Fruit fly (Drosophila melanogaster) whole organism, pupa: ENCODE results near the gene CG4572.

Experiments
- CG10348 ChIP-seq: fragments of 200-800 bp; sonication (Bioruptor generic); IDR thresholded peaks from 2 replicates; pipeline ENCODE4 v1.3.6; 2022; ENCODE audit warnings: missing biosample characterization, missing genetic modification characterization
- CG12605 ChIP-seq: fragments of 200-800 bp; sonication (Bioruptor generic); IDR thresholded peaks from 2 replicates; pipeline ENCODE4 v1.3.6; 2022; ENCODE audit warnings: missing biosample characterization, missing genetic modification characterization
- CG13204 ChIP-seq: fragments of 200-800 bp; sonication (Bioruptor generic); optimal IDR thresholded peaks from 2 replicates; lab custom pipeline; 2018; ENCODE audit warnings: missing biosample characterization, mild to moderate bottlenecking, missing genetic modification characterization, moderate library complexity
- CG14655 ChIP-seq: fragments of 200-800 bp; sonication (Bioruptor generic); optimal IDR thresholded peaks from 3 replicates; lab custom pipeline; 2017; ENCODE audit warnings: mild to moderate bottlenecking, missing biosample characterization, missing genetic modification reagents, missing genetic modification characterization
- CG15710 ChIP-seq: fragments of 200-800 bp; sonication (Bioruptor generic); optimal IDR thresholded peaks from 2 replicates; lab custom pipeline; 2018; ENCODE audit warnings: missing biosample characterization, mild to moderate bottlenecking, missing genetic modification characterization, moderate library complexity
- CG17806 ChIP-seq: fragments of 200-800 bp; sonication (Bioruptor generic); optimal IDR thresholded peaks from 2 replicates; lab custom pipeline; 2018; ENCODE audit warnings: missing biosample characterization, mild to moderate bottlenecking, missing genetic modification characterization, moderate library complexity
- CG32121 ChIP-seq: fragments of 200-800 bp; sonication (Bioruptor generic); IDR thresholded peaks from 2 replicates; pipeline ENCODE4 v1.3.6; 2022; ENCODE audit warnings: missing biosample characterization, missing genetic modification characterization
- CG34367 ChIP-seq: fragments of 200-800 bp; sonication (Bioruptor generic); optimal IDR thresholded peaks from 2 replicates; lab custom pipeline; 2018; ENCODE audit warnings: missing biosample characterization, mild to moderate bottlenecking, missing genetic modification characterization
- CG4496 ChIP-seq: fragments of 200-800 bp; sonication (Bioruptor generic); IDR thresholded peaks from 3 replicates; pipeline ENCODE4 v1.3.6; 2022; ENCODE audit warnings: missing biosample characterization, missing genetic modification characterization
- CG8159 ChIP-seq: fragments of 200-800 bp; sonication (Bioruptor generic); optimal IDR thresholded peaks from 3 replicates; lab custom pipeline; 2018; ENCODE audit warnings: missing biosample characterization, mild to moderate bottlenecking, missing genetic modification characterization, moderate library complexity
- CG8301 ChIP-seq: fragments of 200-800 bp; sonication (Bioruptor generic); optimal IDR thresholded peaks from 2 replicates; lab custom pipeline; 2018; ENCODE audit warnings: missing biosample characterization, mild to moderate bottlenecking, missing genetic modification characterization
- CG9948 ChIP-seq: fragments of 200-800 bp; sonication (Bioruptor generic); optimal IDR thresholded peaks from 2 replicates; lab custom pipeline; 2018; ENCODE audit warnings: missing biosample characterization, mild to moderate bottlenecking, missing genetic modification characterization, moderate library complexity
- D1 ChIP-seq: fragments of 200-800 bp; sonication (Bioruptor generic); optimal IDR thresholded peaks from 2 replicates; lab custom pipeline; 2018; ENCODE audit warnings: missing biosample characterization, mild to moderate bottlenecking, missing genetic modification characterization, moderate library complexity
- EcR ChIP-seq: fragments of 200-800 bp; sonication (Bioruptor generic); optimal IDR thresholded peaks from 3 replicates; lab custom pipeline; 2019; ENCODE audit warnings: missing biosample characterization, missing genetic modification characterization, mild to moderate bottlenecking, moderate library complexity, missing genetic modification reagents
- Ets98B ChIP-seq: fragments of 200-800 bp; sonication (Bioruptor generic); IDR thresholded peaks from 2 replicates; pipeline ENCODE4 v1.3.6; 2022; ENCODE audit warnings: missing biosample characterization, missing genetic modification characterization
- Pif1A ChIP-seq: fragments of 200-800 bp; sonication (Bioruptor generic); optimal IDR thresholded peaks from 3 replicates; lab custom pipeline; 2016; ENCODE audit warnings: missing biosample characterization, missing genetic modification characterization
- Pif1B ChIP-seq: fragments of 200-800 bp; sonication (Bioruptor generic); optimal IDR thresholded peaks from 3 replicates; lab custom pipeline; 2016; ENCODE audit warnings: missing biosample characterization, missing genetic modification characterization
- Snoo ChIP-seq: fragments of 200-800 bp; sonication (Bioruptor generic); optimal IDR thresholded peaks from 3 replicates; lab custom pipeline; 2017; ENCODE audit warnings: missing biosample characterization, mild to moderate bottlenecking, missing genetic modification characterization, inconsistent platforms
- fd96Ca ChIP-seq: fragments of 200-800 bp; sonication (Bioruptor generic); IDR thresholded peaks from 3 replicates; pipeline ENCODE4 v1.3.6; 2022; ENCODE audit warnings: missing biosample characterization, missing genetic modification characterization
- gl ChIP-seq: fragments of 200-800 bp; sonication (Bioruptor generic); optimal IDR thresholded peaks from 2 replicates; lab custom pipeline; 2018; ENCODE audit warnings: missing biosample characterization, mild to moderate bottlenecking, missing genetic modification characterization
- rn ChIP-seq: fragments of 200-800 bp; sonication (Bioruptor generic); IDR thresholded peaks from 2 replicates; pipeline ENCODE4 v1.3.6; 2022; ENCODE audit warnings: missing biosample characterization, missing genetic modification characterization

The CG4572 gene

DNA sequence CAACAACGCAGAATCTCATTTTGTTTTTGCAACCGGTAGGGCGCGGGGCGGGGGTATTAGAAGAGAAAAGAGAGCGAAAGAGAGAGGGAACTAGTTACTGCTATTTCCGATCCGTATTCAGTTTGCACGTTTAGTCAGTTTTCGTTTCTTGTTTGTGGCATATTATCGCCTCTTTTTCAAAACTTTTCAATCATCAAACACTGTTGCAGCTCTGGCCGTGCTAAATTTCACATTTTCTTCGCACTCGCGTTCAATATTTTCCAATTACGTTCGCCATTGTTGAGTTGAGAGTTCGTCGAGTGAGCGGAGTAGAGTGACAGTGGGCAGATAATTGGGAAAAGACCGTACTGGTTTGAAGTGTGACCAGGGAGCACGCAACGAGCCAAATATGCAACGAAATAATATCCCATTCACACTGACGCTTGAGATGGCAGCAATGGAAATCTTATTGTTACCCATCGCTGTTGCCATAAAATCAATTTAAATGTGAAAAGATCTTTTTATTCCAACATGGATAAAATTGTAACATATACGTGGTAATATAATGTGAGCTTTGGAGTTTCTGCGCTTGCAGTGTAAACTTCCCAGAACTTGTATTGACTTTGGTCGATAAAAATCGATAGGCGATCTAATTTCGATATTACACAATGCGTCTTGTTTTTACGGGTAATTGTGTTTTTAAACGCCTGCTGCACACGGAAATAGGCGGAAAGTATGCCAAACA is 3.0 kb downstream of the CG4572 start, which contains the start of the genes Ire1 and Mrm2:
TSS of gene Ire1 (minus strand) at position 296 of the 724 bp plus-strand sequence.
TSS of gene Mrm2 (plus strand) at position 615 of the 724 bp plus-strand sequence.
- no peak for TF ChIP-seq Pif1A
- TF ChIP-seq CG8301 (tag; lab: Kevin White, UChicago): peak; percentile 53
- TF ChIP-seq CG14655 (GFP tag; lab: Kevin White, UChicago): no peak
- TF ChIP-seq CG4496 (GFP tag; lab: Robert Waterston, UW): peak; percentile 86
- TF ChIP-seq CG17806: peak; percentile 56
- peak; percentile 35 for TF ChIP-seq EcR
- TF ChIP-seq rn: peak; percentile 73; the same call in 1 of the 2 replicates
- peak; percentile 63 for TF ChIP-seq CG15710 (tag; lab: Kevin White, UChicago)
- TF ChIP-seq CG13204 (GFP tag; lab: Kevin White, UChicago): no peak
- TF ChIP-seq CG32121: peak; percentile 66
- peak; percentile 59 for TF ChIP-seq CG9948 (tag; lab: Kevin White, UChicago)
- TF ChIP-seq CG34367 (tag; lab: Kevin White, UChicago): peak; percentile 48
- TF ChIP-seq CG12605 (GFP tag; lab: Robert Waterston, UW): no peak
- no peak for TF ChIP-seq D1 (tag; lab: Kevin White, UChicago)
- peak; percentile 51 for TF ChIP-seq Snoo
- TF ChIP-seq Ets98B (GFP tag; lab: Robert Waterston, UW): peak; percentile 68
- TF ChIP-seq CG10348 (GFP tag; lab: Robert Waterston, UW): 0 out of 2 replicates have a peak, but pooled peaks have one; percentile 13
- TF ChIP-seq fd96Ca (GFP tag; lab: Robert Waterston, UW): peak; percentile 91
- TF ChIP-seq CG8159 (tag; lab: Kevin White, UChicago): peak; percentile 72
- TF ChIP-seq Pif1B (GFP tag; lab: Kevin White, UChicago): peak; percentile 17
- peak; percentile 8 for TF ChIP-seq gl

DNA sequence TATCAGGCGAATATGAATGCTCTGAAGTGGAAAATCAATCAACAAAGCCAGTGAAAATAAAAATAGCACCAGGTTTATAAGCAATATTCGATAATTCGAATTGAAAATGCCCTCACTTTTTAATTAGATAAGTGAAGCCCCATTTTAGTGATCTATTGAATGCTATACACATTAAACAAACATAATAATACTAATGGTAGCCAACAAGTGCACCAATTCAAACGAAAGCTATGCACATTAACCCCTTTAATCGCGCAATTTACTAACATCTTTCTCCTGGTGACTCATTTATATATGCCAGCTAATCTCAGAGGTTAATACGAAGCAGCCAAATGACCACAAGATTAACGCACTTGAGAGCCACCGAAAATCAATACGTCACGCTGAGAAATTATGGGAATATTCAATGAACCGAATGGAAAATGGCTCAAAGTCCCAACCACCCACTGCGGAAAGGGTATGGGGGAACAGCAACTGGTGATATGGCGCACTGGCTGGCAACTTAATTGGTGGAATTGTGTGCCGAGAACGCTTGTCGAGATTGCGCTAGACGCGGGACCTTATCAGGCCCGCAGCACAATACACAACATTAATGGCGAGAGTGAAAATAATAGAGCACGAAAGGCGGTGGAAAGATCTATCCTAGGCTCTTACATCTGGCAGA is 4.7 kb downstream of the CG4572 start:
- TF ChIP-seq CG10348 (GFP tag; lab: Robert Waterston, UW): no peak
- no peak for TF ChIP-seq CG14655 (GFP tag; lab: Kevin White, UChicago)
- no peak for TF ChIP-seq CG8301 (tag; lab: Kevin White, UChicago)
- no peak; the same call in 1 of the 2 replicates for TF ChIP-seq Ets98B (GFP tag; lab: Robert Waterston, UW)
- no peak for TF ChIP-seq CG9948 (tag; lab: Kevin White, UChicago)
- TF ChIP-seq rn: no peak
- no peak for TF ChIP-seq Pif1B (GFP tag; lab: Kevin White, UChicago)
- no peak for TF ChIP-seq CG8159 (tag; lab: Kevin White, UChicago)
- TF ChIP-seq CG15710 (tag; lab: Kevin White, UChicago): no peak
- TF ChIP-seq gl: peak; percentile 42
- TF ChIP-seq CG12605 (GFP tag; lab: Robert Waterston, UW): peak; percentile 21; the same call in 1 of the 2 replicates
- peak; percentile 52; the same call in 1 of the 2 replicates for TF ChIP-seq CG32121
- TF ChIP-seq EcR: peak; percentile 1
- TF ChIP-seq CG4496 (GFP tag; lab: Robert Waterston, UW): peak; percentile 30; the same call in 1 of the 3 replicates
- no peak for TF ChIP-seq D1 (tag; lab: Kevin White, UChicago)
- TF ChIP-seq fd96Ca (GFP tag; lab: Robert Waterston, UW): 0 out of 3 replicates have a peak, but pooled peaks have one; percentile 13

DNA sequence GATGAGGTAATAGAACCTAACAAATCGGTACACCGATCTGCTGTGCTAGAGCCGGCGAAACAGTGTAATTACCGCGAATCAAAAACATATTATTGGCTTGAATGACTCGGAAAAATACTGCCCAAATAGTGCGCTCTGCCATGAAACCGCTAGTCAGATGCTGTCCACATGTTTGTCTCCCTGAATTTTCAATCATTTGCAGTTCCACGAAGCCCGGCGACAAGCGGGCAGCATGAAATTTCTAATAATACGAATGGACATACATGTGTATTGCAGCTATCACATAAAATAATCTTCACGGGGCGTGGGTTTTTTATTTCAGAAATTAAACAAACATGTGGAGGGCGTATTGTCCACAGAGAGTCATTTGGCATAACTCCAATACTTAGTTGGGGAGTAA is 5.2 kb downstream of the CG4572 start:
- TF ChIP-seq CG32121 (no peak), Pif1A (no peak), CG15710 (tag; lab: Kevin White, UChicago) (no peak), CG34367 (tag; lab: Kevin White, UChicago) (no peak), Snoo (no peak), CG9948 (tag; lab: Kevin White, UChicago) (no peak), CG12605 (GFP tag; lab: Robert Waterston, UW) (no peak), CG14655 (GFP tag; lab: Kevin White, UChicago) (no peak), gl (no peak), CG17806 (no peak), fd96Ca (GFP tag; lab: Robert Waterston, UW) (no peak), CG13204 (GFP tag; lab: Kevin White, UChicago) (no peak), CG10348 (GFP tag; lab: Robert Waterston, UW) (no peak), EcR (no peak), D1 (tag; lab: Kevin White, UChicago) (no peak), rn (no peak)

- TF ChIP-seq CG9948 (tag; lab: Kevin White, UChicago): no peak
- TF ChIP-seq Snoo: no peak
- TF ChIP-seq CG34367 (tag; lab: Kevin White, UChicago): no peak
- TF ChIP-seq CG12605 (GFP tag; lab: Robert Waterston, UW): no peak
- no peak for TF ChIP-seq CG15710 (tag; lab: Kevin White, UChicago)
- no peak for TF ChIP-seq CG32121
- no peak for TF ChIP-seq CG17806
- TF ChIP-seq Pif1B (GFP tag; lab: Kevin White, UChicago): no peak
- no peak for TF ChIP-seq EcR
- TF ChIP-seq Pif1A: no peak
- no peak for TF ChIP-seq CG8301 (tag; lab: Kevin White, UChicago)
- no peak for TF ChIP-seq CG10348 (GFP tag; lab: Robert Waterston, UW)
Measured at dm6 chr3R:19858017-19858659, 6.1 kb downstream of the CG4572 start.
